Worm (Caenorhabditis elegans): Measurements from ENCODE around the gene C02B10.4.
A peak's percentile ranks its signal among the peaks of the same experiment; 100 is the strongest.

C02B10.4 gene

ce11 chrIV:5082900-5083530, 8.4 kb upstream of the C02B10.4 start, which contains the start of gene pygo-1:
TSS of gene pygo-1 (plus strand) at chrIV:5083303.
- TF ChIP-seq chd-7 (tag; optimal IDR thresholded peaks at IDR 0.05) (no peak), cebp-1 (GFP tag; IDR thresholded peaks at IDR 0.05) (no peak), cebp-1 (tag; optimal IDR thresholded peaks at IDR 0.05) (peak; percentile 43), nhr-80 (tag; optimal IDR thresholded peaks at IDR 0.05) (peak; percentile 83), F23B12.7 (tag; optimal IDR thresholded peaks at IDR 0.05; ENCODE audit: insufficient read depth) (peak; percentile 9), B0336.3 (GFP tag; IDR thresholded peaks at IDR 0.05) (peak; percentile 28; the same call in 1 of the 2 replicates), gei-17 (GFP tag; optimal IDR thresholded peaks at IDR 0.05) (peak; percentile 14), unc-62 (GFP tag; optimal IDR thresholded peaks at IDR 0.05) (peak; percentile 80), lin-35 (GFP tag; optimal IDR thresholded peaks at IDR 0.05) (peak in 1 of 3 experiments; percentile 16), bed-1 (GFP tag; IDR thresholded peaks at IDR 0.05) (no peak), bed-2 (GFP tag; IDR thresholded peaks at IDR 0.05) (no peak)

ce11 chrIV:5083832-5084231, 7.6 kb upstream of the C02B10.4 start:
- no peak for TF ChIP-seq lin-35 (GFP tag; optimal IDR thresholded peaks at IDR 0.05)
- peak; percentile 75 for TF ChIP-seq ceh-100 (GFP tag; IDR thresholded peaks at IDR 0.05)
- no peak for TF ChIP-seq atf-7 (tag; optimal IDR thresholded peaks at IDR 0.05)
- TF ChIP-seq mcd-1 (GFP tag; IDR thresholded peaks at IDR 0.05): peak; percentile 30; the same call in 1 of the 2 replicates
- TF ChIP-seq snpc-4 (GFP tag; optimal IDR thresholded peaks at IDR 0.05): peak; percentile 18
- peak in 3 of 4 experiments; percentile 32 to 78 (median 62) for TF ChIP-seq snpc-4 (tag; optimal IDR thresholded peaks at IDR 0.05)
- peak; percentile 5 for TF ChIP-seq efl-1 (GFP tag; optimal IDR thresholded peaks at IDR 0.05)
- 0 out of 2 replicates have a peak, but pooled peaks have one; percentile 9 for TF ChIP-seq D2030.7 (GFP tag; IDR thresholded peaks at IDR 0.05)
- no peak for TF ChIP-seq lin-26 (GFP tag; IDR thresholded peaks at IDR 0.05)

- TF ChIP-seq rpc-1 (optimal IDR thresholded peaks at IDR 0.05) (no peak), rpc-1 (tag; optimal IDR thresholded peaks at IDR 0.05) (no peak), zfh-2 (GFP tag; conservative IDR thresholded peaks at IDR 0.05) (peak; percentile 74), Y53G8AR.9 (GFP tag; conservative IDR thresholded peaks at IDR 0.05) (no peak), egl-18 (GFP tag; IDR thresholded peaks at IDR 0.05) (no peak), F10E7.11 (tag; optimal IDR thresholded peaks at IDR 0.05) (no peak)
Measured at ce11 chrIV:5085782-5086181, 5.6 kb upstream of the C02B10.4 start.

- TF ChIP-seq F52B5.7 (tag; optimal IDR thresholded peaks at IDR 0.05) (peak; percentile 3), nhr-90 (tag; optimal IDR thresholded peaks at IDR 0.05) (peak; percentile 29), cebp-1 (GFP tag; IDR thresholded peaks at IDR 0.05) (no peak), cebp-1 (tag; optimal IDR thresholded peaks at IDR 0.05) (peak; percentile 3), tbp1 (GFP tag; optimal IDR thresholded peaks at IDR 0.05) (no peak), hrde-1 (tag; optimal IDR thresholded peaks at IDR 0.05; ENCODE audit: borderline replicate concordance) (peak; percentile 33), pbrm-1 (GFP tag; IDR thresholded peaks at IDR 0.05) (no peak), ceh-40 (GFP tag; IDR thresholded peaks at IDR 0.05) (0 out of 2 replicates have a peak, but pooled peaks have one; percentile 19), C06A6.2 (GFP tag; conservative IDR thresholded peaks at IDR 0.05) (peak; percentile 37; the same call in 1 of the 2 replicates), snpc-3.4 (tag; optimal IDR thresholded peaks at IDR 0.05) (peak; percentile 27), repo-1 (tag; optimal IDR thresholded peaks at IDR 0.05) (peak; percentile 74), Y67H2A.10 (GFP tag; conservative IDR thresholded peaks at IDR 0.05) (no peak), madf-3 (GFP tag; IDR thresholded peaks at IDR 0.05) (peak; percentile 51; the same call in 1 of the 2 replicates), ekl-4 (GFP tag; IDR thresholded peaks at IDR 0.05) (peak; percentile 34; the same call in 1 of the 2 replicates), B0035.1 (tag; optimal IDR thresholded peaks at IDR 0.05) (no peak), snpc-4 (GFP tag; optimal IDR thresholded peaks at IDR 0.05) (no peak), snpc-4 (tag; optimal IDR thresholded peaks at IDR 0.05) (peak in 2 of 4 experiments; percentile 12 to 63), zfh-2 (GFP tag; conservative IDR thresholded peaks at IDR 0.05) (no peak), rec-8 (tag; optimal IDR thresholded peaks at IDR 0.05) (no peak), ZK185.1 (tag; optimal IDR thresholded peaks at IDR 0.05; ENCODE audit: poor library complexity, severe bottlenecking) (peak; percentile 72), snpc-1.1 (tag; optimal IDR thresholded peaks at IDR 0.05; ENCODE audit: insufficient read depth) (peak; percentile 29)
Measured at ce11 chrIV:5086243-5086960, 5.0 kb upstream of the C02B10.4 start.

Measured in whole organism, young adult.